Worm (Caenorhabditis elegans): ENCODE data around the gene F26F2.13.

DNA sequence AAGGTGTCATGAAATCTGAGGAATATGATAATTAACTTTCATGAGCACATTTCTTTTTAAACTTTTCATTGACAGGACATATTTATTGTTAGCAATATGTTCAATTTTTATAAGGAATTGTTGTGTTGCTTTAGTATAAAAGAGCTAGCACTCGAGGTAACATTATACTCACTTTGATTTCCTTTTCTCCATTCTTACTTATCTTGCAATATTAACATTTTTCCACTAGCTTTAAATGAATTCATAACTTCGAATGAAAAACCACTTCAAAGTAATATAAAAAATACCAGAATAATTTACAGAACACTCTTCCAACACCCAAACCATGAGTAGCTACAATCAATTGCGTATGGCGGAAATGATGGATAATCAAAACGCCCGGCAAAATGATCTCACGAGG, 9.2 kb downstream of the F26F2.13 start, which contains the start of gene F26F2.5:
- TF ChIP-seq him-1 (tag; optimal IDR thresholded peaks at IDR 0.05) (no peak), W03F9.2 (tag; optimal IDR thresholded peaks at IDR 0.05) (no peak), dao-5 (tag; optimal IDR thresholded peaks at IDR 0.05) (no peak)
